Worm (Caenorhabditis elegans) whole organism, L2 larva: ENCODE data around the gene H06I04.3.

Experiments used
- C34F6.9 ChIP-seq: fragments of 150-350 bp; optimal IDR thresholded peaks from 2 replicates; lab custom pipeline; 2014; ENCODE audit warnings: missing biosample characterization, missing genetic modification characterization
- R02D3.7 ChIP-seq: fragments of 150-350 bp; optimal IDR thresholded peaks from 2 replicates; lab custom pipeline; 2014; ENCODE audit warnings: missing biosample characterization, missing genetic modification characterization
- Y55F3AM.14 ChIP-seq: fragments of 200-800 bp; sonication (Bioruptor generic); optimal IDR thresholded peaks from 2 replicates; lab custom pipeline; 2018; ENCODE audit warnings: mild to moderate bottlenecking, missing genetic modification characterization, missing compliant biosample characterization
- aly-2 ChIP-seq: fragments of 150-350 bp; optimal IDR thresholded peaks from 2 replicates; lab custom pipeline; 2014; ENCODE audit warnings: missing biosample characterization, missing genetic modification characterization
- ama-1 ChIP-seq: fragments of 150-350 bp; optimal IDR thresholded peaks from 2 replicates; lab custom pipeline; 2018; ENCODE audit warnings: inconsistent platforms
- blmp-1 ChIP-seq: sonication (generic microtip); optimal IDR thresholded peaks from 2 replicates; lab custom pipeline; 2017; ENCODE audit warnings: missing genetic modification characterization, mild to moderate bottlenecking, missing compliant biosample characterization, antibody characterized with exemption, moderate library complexity; ENCODE audit not compliant: insufficient read depth
- ceh-16 ChIP-seq: fragments of 150-350 bp; optimal IDR thresholded peaks from 2 replicates; lab custom pipeline; 2014; ENCODE audit warnings: missing biosample characterization, missing genetic modification characterization
- crh-2 ChIP-seq: sonication (generic microtip); optimal IDR thresholded peaks from 2 replicates; lab custom pipeline; 2017; ENCODE audit warnings: missing biosample characterization, missing genetic modification characterization
- dmd-4 ChIP-seq: sonication (generic microtip); optimal IDR thresholded peaks from 2 replicates; lab custom pipeline; 2017; ENCODE audit warnings: missing biosample characterization, missing genetic modification characterization
- elt-3 ChIP-seq: sonication (generic microtip); optimal IDR thresholded peaks from 2 replicates; lab custom pipeline; 2017; ENCODE audit warnings: missing biosample characterization, missing genetic modification characterization
- fos-1 ChIP-seq: fragments of 150-350 bp; optimal IDR thresholded peaks from 2 replicates; lab custom pipeline; 2014; ENCODE audit warnings: missing biosample characterization, missing genetic modification characterization
- lin-11 ChIP-seq: fragments of 150-350 bp; sonication (generic microtip); optimal IDR thresholded peaks from 2 replicates; lab custom pipeline; 2014; ENCODE audit warnings: missing biosample characterization, missing genetic modification characterization, inconsistent platforms, mixed read lengths
- lin-13 ChIP-seq: fragments of 150-350 bp; optimal IDR thresholded peaks from 2 replicates; lab custom pipeline; 2014; ENCODE audit warnings: missing biosample characterization, missing genetic modification reagents, missing genetic modification characterization
- lin-39 ChIP-seq: fragments of 150-350 bp; optimal IDR thresholded peaks from 2 replicates; lab custom pipeline; 2014; ENCODE audit warnings: missing biosample characterization, missing genetic modification reagents, missing genetic modification characterization
- lsy-2 ChIP-seq, 2 experiments: fragments of 150-350 bp in 1 of 2; sonication (generic microtip) in 1 of 2; optimal IDR thresholded peaks; 2 replicates each; lab custom pipeline; 2014 to 2017; ENCODE audit warnings: missing biosample characterization in 2 of 2, missing genetic modification characterization in 2 of 2
- mbf-1 ChIP-seq: sonication (generic microtip); optimal IDR thresholded peaks from 2 replicates; lab custom pipeline; 2017; ENCODE audit warnings: missing biosample characterization, missing genetic modification characterization
- mdl-1 ChIP-seq, 2 experiments: fragments of 150-350 bp in 1 of 2; sonication (generic microtip) in 1 of 2; optimal IDR thresholded peaks; 2 replicates each; lab custom pipeline; 2017; ENCODE audit warnings: missing biosample characterization in 2 of 2, missing genetic modification characterization in 2 of 2
- nhr-10 ChIP-seq: sonication (generic microtip); optimal IDR thresholded peaks from 2 replicates; lab custom pipeline; 2017; ENCODE audit warnings: missing biosample characterization, missing genetic modification characterization
- nhr-12 ChIP-seq: fragments of 150-350 bp; optimal IDR thresholded peaks from 2 replicates; lab custom pipeline; 2014; ENCODE audit warnings: missing biosample characterization, missing genetic modification characterization
- nhr-129 ChIP-seq: fragments of 150-350 bp; optimal IDR thresholded peaks from 2 replicates; lab custom pipeline; 2014; ENCODE audit warnings: missing biosample characterization, missing genetic modification characterization
- nhr-21 ChIP-seq: fragments of 150-350 bp; optimal IDR thresholded peaks from 2 replicates; lab custom pipeline; 2014; ENCODE audit warnings: missing biosample characterization, missing genetic modification characterization
- nhr-23 ChIP-seq: fragments of 150-350 bp; optimal IDR thresholded peaks from 2 replicates; lab custom pipeline; 2014; ENCODE audit warnings: missing biosample characterization, missing genetic modification reagents, missing genetic modification characterization
- nhr-237 ChIP-seq: fragments of 150-350 bp; optimal IDR thresholded peaks from 2 replicates; lab custom pipeline; 2014; ENCODE audit warnings: missing biosample characterization, missing genetic modification characterization
- nhr-25 ChIP-seq: fragments of 150-350 bp; sonication (generic microtip); optimal IDR thresholded peaks from 3 replicates; lab custom pipeline; 2014; ENCODE audit warnings: missing biosample characterization, missing genetic modification characterization
- nhr-6 ChIP-seq: fragments of 150-350 bp; optimal IDR thresholded peaks from 2 replicates; lab custom pipeline; 2014; ENCODE audit warnings: missing biosample characterization, missing genetic modification characterization
- sem-4 ChIP-seq: fragments of 150-350 bp; optimal IDR thresholded peaks from 2 replicates; lab custom pipeline; 2014; ENCODE audit warnings: missing biosample characterization, missing genetic modification reagents, missing genetic modification characterization
- sma-3 ChIP-seq: sonication (generic microtip); optimal IDR thresholded peaks from 2 replicates; lab custom pipeline; 2016; ENCODE audit warnings: missing genetic modification reagents, missing genetic modification characterization, missing compliant biosample characterization
- sma-9 ChIP-seq, 2 experiments: fragments of 150-350 bp in 1 of 2; sonication (generic microtip) in 1 of 2; optimal IDR thresholded peaks; 2 replicates each; lab custom pipeline; 2014 to 2016; ENCODE audit warnings: missing genetic modification characterization in 2 of 2, mild to moderate bottlenecking in 1 of 2, missing biosample characterization in 1 of 2, missing compliant biosample characterization in 1 of 2, missing genetic modification reagents in 1 of 2, moderate library complexity in 1 of 2
- unc-55 ChIP-seq: fragments of 150-350 bp; sonication (generic microtip); optimal IDR thresholded peaks from 3 replicates; lab custom pipeline; 2014; ENCODE audit warnings: missing biosample characterization, missing genetic modification reagents, missing genetic modification characterization
- ztf-4 ChIP-seq: fragments of 150-350 bp; optimal IDR thresholded peaks from 2 replicates; lab custom pipeline; 2014; ENCODE audit warnings: missing biosample characterization, missing genetic modification characterization

Gene H06I04.3

ce11 chrIII:3124209-3124786 is 54.0 kb downstream of the H06I04.3 start:
- TF ChIP-seq fos-1 (tag; lab: Kevin White, UChicago) (peak; percentile 17), mdl-1 (tag; optimal IDR thresholded peaks at IDR 0.05; lab: Kevin White, UChicago) (no peak), ceh-16 (tag; lab: Kevin White, UChicago) (no peak), nhr-12 (tag; lab: Kevin White, UChicago) (no peak), aly-2 (tag; lab: Kevin White, UChicago) (no peak), ztf-4 (tag; lab: Kevin White, UChicago) (no peak), nhr-129 (tag; lab: Kevin White, UChicago) (no peak), sma-9 (GFP tag; optimal IDR thresholded peaks at IDR 0.05; lab: Kevin White, UChicago) (no peak), sma-9 (tag; optimal IDR thresholded peaks at IDR 0.05; lab: Kevin White, UChicago) (no peak)

- TF ChIP-seq fos-1 (tag; lab: Kevin White, UChicago) (no peak), lin-13 (GFP tag; lab: Kevin White, UChicago) (no peak), nhr-10 (tag; lab: Kevin White, UChicago) (no peak), Y55F3AM.14 (GFP tag; lab: Kevin White, UChicago) (no peak), lin-39 (no peak), ama-1 (lab: Kevin White, UChicago) (no peak), lin-11 (tag; lab: Kevin White, UChicago) (no peak), ztf-4 (tag; lab: Kevin White, UChicago) (no peak), sem-4 (tag; lab: Kevin White, UChicago) (no peak), R02D3.7 (tag; lab: Kevin White, UChicago) (no peak), mdl-1 (tag; optimal IDR thresholded peaks at IDR 0.05; lab: Kevin White, UChicago) (no peak), sma-3 (no peak)
Measured at ce11 chrIII:3127074-3127596, 56.8 kb downstream of the H06I04.3 start, which contains the start of gene nipa-1. Gene nipa-1 (minus strand): TSS chrIII:3127124.

- TF ChIP-seq Y55F3AM.14 (GFP tag; lab: Kevin White, UChicago): no peak
- TF ChIP-seq fos-1 (tag; lab: Kevin White, UChicago): peak; percentile 58
- TF ChIP-seq nhr-237 (tag; lab: Kevin White, UChicago): no peak
- peak; percentile 35 for TF ChIP-seq unc-55
- no peak for TF ChIP-seq blmp-1 (tag; lab: Kevin White, UChicago)
- peak; percentile 59 for TF ChIP-seq crh-2 (tag; lab: Kevin White, UChicago)
- TF ChIP-seq dmd-4: no peak
- no peak for TF ChIP-seq aly-2 (tag; lab: Kevin White, UChicago)
- TF ChIP-seq nhr-23 (tag; lab: Kevin White, UChicago): no peak
- TF ChIP-seq lsy-2 (tag; optimal IDR thresholded peaks at IDR 0.05; lab: Kevin White, UChicago): peak in 1 of 2 experiments; percentile 45
- TF ChIP-seq nhr-6 (tag; lab: Kevin White, UChicago): no peak
- peak; percentile 50 for TF ChIP-seq C34F6.9
- no peak for TF ChIP-seq mbf-1 (tag; lab: Kevin White, UChicago)
- TF ChIP-seq nhr-25 (tag; lab: Kevin White, UChicago): peak; percentile 27
- no peak for TF ChIP-seq lin-13 (GFP tag; lab: Kevin White, UChicago)
Measured at ce11 chrIII:3127613-3128012, 57.3 kb downstream of the H06I04.3 start.

- TF ChIP-seq mbf-1 (tag; lab: Kevin White, UChicago) (no peak), nhr-21 (tag; lab: Kevin White, UChicago) (no peak), crh-2 (tag; lab: Kevin White, UChicago) (no peak), elt-3 (no peak), C34F6.9 (no peak)
Measured at ce11 chrIII:3129036-3129435, 58.7 kb downstream of the H06I04.3 start, which contains the start of gene Y53G8B.1. Gene Y53G8B.1 (plus strand): TSS chrIII:3129277.
